Worm (Caenorhabditis elegans) whole organism, L1 larva: ENCODE data around the gene dpy-4.

ENCODE experiments used
- Y116A8C.19 ChIP-seq: sonication (generic microtip); optimal IDR thresholded peaks from 2 replicates; lab custom pipeline; 2016; ENCODE audit warnings: missing compliant biosample characterization, missing genetic modification characterization, borderline replicate concordance
- ceh-8 ChIP-seq: fragments of 200-800 bp; sonication (Bioruptor generic); optimal IDR thresholded peaks from 2 replicates; lab custom pipeline; 2018; ENCODE audit warnings: mild to moderate bottlenecking, missing genetic modification characterization, moderate library complexity, missing compliant biosample characterization
- ceh-82 ChIP-seq, 3 experiments: fragments of 150-350 bp in 1 of 3; sonication (generic microtip) in 2 of 3; optimal IDR thresholded peaks; 2 replicates each; lab custom pipeline; 2014 to 2017; ENCODE audit warnings: missing biosample characterization in 3 of 3, missing genetic modification characterization in 3 of 3
- ceh-88 ChIP-seq: fragments of 200-800 bp; sonication (Bioruptor generic); IDR thresholded peaks from 2 replicates; pipeline ENCODE4 v1.3.6; 2022; ENCODE audit warnings: missing genetic modification characterization, missing compliant biosample characterization
- ces-1 ChIP-seq: fragments of 150-350 bp; optimal IDR thresholded peaks from 2 replicates; lab custom pipeline; 2014; ENCODE audit warnings: missing biosample characterization, missing genetic modification reagents, missing genetic modification characterization
- dpl-1 ChIP-seq, 3 experiments: fragments of 150-350 bp in 2 of 3; sonication (generic microtip) in 1 of 3; optimal IDR thresholded peaks; 2 replicates each; lab custom pipeline; 2014 to 2017; ENCODE audit warnings: missing biosample characterization in 3 of 3, missing genetic modification characterization in 3 of 3, missing genetic modification reagents in 3 of 3
- efl-1 ChIP-seq, 4 experiments: fragments of 150-350 bp; optimal IDR thresholded peaks in 3 of 4; peaks in 1 of 4; 1 replicate in 1 of 4; 2 replicates in 3 of 4; lab custom pipeline; 2014; ENCODE audit warnings: missing biosample characterization in 2 of 4, missing genetic modification characterization in 2 of 4, missing genetic modification reagents in 2 of 4
- efl-3 ChIP-seq: fragments of 200-800 bp; sonication (Bioruptor generic); optimal IDR thresholded peaks from 2 replicates; lab custom pipeline; 2018; ENCODE audit warnings: mild to moderate bottlenecking, missing genetic modification characterization, missing compliant biosample characterization
- elt-2 ChIP-seq: sonication (generic microtip); optimal IDR thresholded peaks from 2 replicates; lab custom pipeline; 2016; ENCODE audit warnings: missing genetic modification characterization, mild to moderate bottlenecking, inconsistent platforms, missing compliant biosample characterization, missing genetic modification reagents
- elt-3 ChIP-seq, 6 experiments: fragments of 150-350 bp in 1 of 6; sonication (generic microtip); optimal IDR thresholded peaks; 2 replicates each; lab custom pipeline; 2017 to 2018; ENCODE audit warnings: missing biosample characterization in 6 of 6, missing genetic modification characterization in 6 of 6, inconsistent platforms in 1 of 6
- fkh-4 ChIP-seq: sonication (generic microtip); optimal IDR thresholded peaks from 2 replicates; lab custom pipeline; 2016; ENCODE audit warnings: missing compliant biosample characterization, missing genetic modification characterization, borderline replicate concordance
- fkh-8 ChIP-seq: sonication (generic microtip); optimal IDR thresholded peaks from 2 replicates; lab custom pipeline; 2016; ENCODE audit warnings: mild to moderate bottlenecking, missing genetic modification characterization, missing compliant biosample characterization
- fos-1 ChIP-seq: fragments of 150-350 bp; optimal IDR thresholded peaks from 2 replicates; lab custom pipeline; 2014; ENCODE audit warnings: missing biosample characterization, missing genetic modification characterization
- grh-1 ChIP-seq: fragments of 200-800 bp; sonication (Bioruptor generic); IDR thresholded peaks from 2 replicates; pipeline ENCODE4 v1.3.6; 2022; ENCODE audit warnings: missing genetic modification reagents, missing genetic modification characterization, missing compliant biosample characterization
- hlh-17 ChIP-seq: fragments of 200-800 bp; sonication (Bioruptor generic); optimal IDR thresholded peaks from 2 replicates; lab custom pipeline; 2018; ENCODE audit warnings: missing genetic modification characterization, mild to moderate bottlenecking, missing compliant biosample characterization, moderate library complexity, borderline replicate concordance
- hlh-4 ChIP-seq: sonication (generic microtip); optimal IDR thresholded peaks from 2 replicates; lab custom pipeline; 2016; ENCODE audit warnings: mild to moderate bottlenecking, missing genetic modification characterization, missing compliant biosample characterization
- hpl-2 ChIP-seq: fragments of 150-350 bp; optimal IDR thresholded peaks from 2 replicates; lab custom pipeline; 2014; ENCODE audit warnings: missing biosample characterization, missing genetic modification reagents, missing genetic modification characterization
- isw-1 ChIP-seq: fragments of 200-800 bp; sonication (Bioruptor generic); IDR thresholded peaks from 2 replicates; pipeline ENCODE4 v1.3.6; 2022; ENCODE audit warnings: missing genetic modification characterization, missing compliant biosample characterization
- lin-15B ChIP-seq: fragments of 150-350 bp; sonication (generic microtip); optimal IDR thresholded peaks from 3 replicates; lab custom pipeline; 2014; ENCODE audit warnings: missing biosample characterization, missing genetic modification characterization
- lsy-2 ChIP-seq, 2 experiments: fragments of 150-350 bp; optimal IDR thresholded peaks; 2 replicates each; lab custom pipeline; 2014; ENCODE audit warnings: missing biosample characterization in 2 of 2, missing genetic modification characterization in 2 of 2
- nhr-11 ChIP-seq: fragments of 150-350 bp; optimal IDR thresholded peaks from 2 replicates; lab custom pipeline; 2014; ENCODE audit warnings: missing biosample characterization, missing genetic modification characterization
- nhr-12 ChIP-seq: sonication (generic microtip); optimal IDR thresholded peaks from 2 replicates; lab custom pipeline; 2017; ENCODE audit warnings: missing biosample characterization, missing genetic modification characterization
- nhr-19 ChIP-seq: fragments of 200-800 bp; sonication (Bioruptor generic); conservative IDR thresholded peaks from 2 replicates; pipeline ENCODE4 v1.3.6; 2022; ENCODE audit warnings: missing genetic modification characterization, missing compliant biosample characterization
- nhr-28 ChIP-seq: fragments of 150-350 bp; optimal IDR thresholded peaks from 2 replicates; lab custom pipeline; 2014; ENCODE audit warnings: missing biosample characterization, missing genetic modification characterization
- pax-3 ChIP-seq: fragments of 200-800 bp; sonication (Bioruptor generic); optimal IDR thresholded peaks from 2 replicates; lab custom pipeline; 2018; ENCODE audit warnings: mild to moderate bottlenecking, missing genetic modification characterization, moderate library complexity, missing compliant biosample characterization
- pqm-1 ChIP-seq: sonication (generic microtip); optimal IDR thresholded peaks from 3 replicates; lab custom pipeline; 2017; ENCODE audit warnings: missing biosample characterization, missing genetic modification characterization
- rnt-1 ChIP-seq: sonication (generic microtip); optimal IDR thresholded peaks from 2 replicates; lab custom pipeline; 2016; ENCODE audit warnings: mild to moderate bottlenecking, missing genetic modification characterization, moderate library complexity, missing compliant biosample characterization
- sptf-1 ChIP-seq: fragments of 150-350 bp; optimal IDR thresholded peaks from 2 replicates; lab custom pipeline; 2014; ENCODE audit warnings: missing biosample characterization, missing genetic modification characterization
- sup-37 ChIP-seq: fragments of 200-800 bp; sonication (Bioruptor generic); optimal IDR thresholded peaks from 2 replicates; lab custom pipeline; 2018; ENCODE audit warnings: mild to moderate bottlenecking, missing genetic modification characterization, missing compliant biosample characterization
- tbx-2 ChIP-seq: sonication (generic microtip); optimal IDR thresholded peaks from 2 replicates; lab custom pipeline; 2016; ENCODE audit warnings: missing genetic modification characterization, missing compliant biosample characterization
- tlp-1 ChIP-seq: fragments of 150-350 bp; optimal IDR thresholded peaks from 2 replicates; lab custom pipeline; 2014; ENCODE audit warnings: missing biosample characterization, missing genetic modification characterization
- unc-30 ChIP-seq: sonication (generic microtip); optimal IDR thresholded peaks from 2 replicates; lab custom pipeline; 2017; ENCODE audit warnings: missing biosample characterization, missing genetic modification characterization
- unc-98 ChIP-seq: fragments of 200-800 bp; sonication (Bioruptor generic); IDR thresholded peaks from 2 replicates; pipeline ENCODE4 v1.3.6; 2022; ENCODE audit warnings: missing genetic modification characterization, missing compliant biosample characterization
- xbp-1 ChIP-seq: sonication (generic microtip); optimal IDR thresholded peaks from 2 replicates; lab custom pipeline; 2016; ENCODE audit warnings: missing genetic modification characterization, missing compliant biosample characterization
- zag-1 ChIP-seq: fragments of 150-350 bp; optimal IDR thresholded peaks from 2 replicates; lab custom pipeline; 2014; ENCODE audit warnings: missing biosample characterization, missing genetic modification characterization
- ztf-4 ChIP-seq: fragments of 150-350 bp; optimal IDR thresholded peaks from 2 replicates; lab custom pipeline; 2014; ENCODE audit warnings: missing biosample characterization, missing genetic modification characterization

dpy-4 gene

ce11 chrIV:14954842-14955241 lies 31.7 kb downstream of the dpy-4 start:
- TF ChIP-seq sup-37 (GFP tag; lab: Kevin White, UChicago) (no peak), efl-1 (optimal IDR thresholded peaks at IDR 0.05; lab: Kevin White, UChicago) (peak in 1 of 2 experiments; percentile 40), efl-1 (GFP tag; optimal IDR thresholded peaks at IDR 0.05 in 1 of 2; lab: Kevin White, UChicago) (peak in 1 of 2 experiments; percentile 5), ces-1 (GFP tag; lab: Kevin White, UChicago) (no peak), dpl-1 (GFP tag; optimal IDR thresholded peaks at IDR 0.05; lab: Kevin White, UChicago) (peak in 2 of 3 experiments; percentile 17 to 26), lsy-2 (tag; optimal IDR thresholded peaks at IDR 0.05; lab: Kevin White, UChicago) (peak in 1 of 2 experiments; percentile 43)

ce11 chrIV:14953802-14954201 lies 32.8 kb downstream of the dpy-4 start:
- no peak for TF ChIP-seq fkh-4 (tag; lab: Kevin White, UChicago)
- TF ChIP-seq fos-1 (tag; lab: Kevin White, UChicago): no peak
- no peak for TF ChIP-seq hlh-4 (tag; lab: Kevin White, UChicago)
- no peak for TF ChIP-seq nhr-19 (GFP tag; lab: Robert Waterston, UW)
- no peak for TF ChIP-seq tbx-2 (tag; lab: Kevin White, UChicago)
- no peak for TF ChIP-seq sptf-1 (tag; lab: Kevin White, UChicago)
- TF ChIP-seq grh-1 (GFP tag; lab: Robert Waterston, UW): no peak
- no peak for TF ChIP-seq elt-2 (tag; lab: Kevin White, UChicago)
- no peak for TF ChIP-seq hpl-2 (GFP tag; lab: Kevin White, UChicago)

DNA sequence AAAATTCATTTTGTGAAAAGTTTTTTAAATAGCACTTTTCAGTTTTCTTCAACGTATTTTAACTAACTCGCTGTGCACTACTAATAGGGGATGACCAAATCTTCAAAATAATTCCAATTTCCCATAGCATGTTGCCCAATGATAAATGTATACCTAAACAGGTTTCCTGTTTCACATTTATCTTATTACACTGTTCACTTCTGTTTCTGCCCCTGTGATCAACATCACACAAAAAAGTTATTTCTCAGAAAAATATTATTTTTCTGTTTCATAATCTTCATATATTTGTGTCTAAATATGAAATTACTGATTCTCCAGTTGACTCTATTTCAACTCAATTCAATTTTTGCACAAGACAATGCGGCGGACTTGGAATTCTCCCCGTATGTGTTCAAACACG lies 36.1 kb downstream of the dpy-4 start, which contains the start of gene Y41E3.22:
Y41E3.22 (plus strand) TSS at position 243 of the 400 bp plus-strand sequence.
- TF ChIP-seq pqm-1 (no peak), pax-3 (tag; lab: Kevin White, UChicago) (no peak), sptf-1 (tag; lab: Kevin White, UChicago) (no peak), unc-30 (tag; lab: Kevin White, UChicago) (no peak), fkh-8 (no peak), ceh-88 (GFP tag; lab: Robert Waterston, UW) (no peak), lin-15B (tag; lab: Kevin White, UChicago) (no peak), ceh-82 (tag; optimal IDR thresholded peaks at IDR 0.05; lab: Kevin White, UChicago) (no peak), nhr-11 (tag; lab: Kevin White, UChicago) (no peak), tlp-1 (tag; lab: Kevin White, UChicago) (no peak)

- no peak for TF ChIP-seq rnt-1 (tag; lab: Kevin White, UChicago)
- TF ChIP-seq efl-1 (optimal IDR thresholded peaks at IDR 0.05; lab: Kevin White, UChicago): no peak
- TF ChIP-seq efl-1 (GFP tag; optimal IDR thresholded peaks at IDR 0.05 in 1 of 2; lab: Kevin White, UChicago): peak in 1 of 2 experiments; percentile 47
- TF ChIP-seq, all 84 proteins: peak for 1
These were observed 37.5 kb downstream of the dpy-4 start for ce11 chrIV:14949048-14949447.

ce11 chrIV:14944234-14944633 lies 42.4 kb downstream of the dpy-4 start, which contains the start of gene Y57G11C.48:
Gene Y57G11C.48 (minus strand): TSS chrIV:14944334.
- TF ChIP-seq Y116A8C.19 (tag; lab: Kevin White, UChicago): no peak
- no peak for TF ChIP-seq elt-2 (tag; lab: Kevin White, UChicago)
- no peak for TF ChIP-seq unc-98
- TF ChIP-seq ceh-8 (GFP tag; lab: Kevin White, UChicago): no peak
- TF ChIP-seq zag-1 (tag; lab: Kevin White, UChicago): no peak
- no peak for TF ChIP-seq fos-1 (tag; lab: Kevin White, UChicago)
- TF ChIP-seq tlp-1 (tag; lab: Kevin White, UChicago): no peak
- TF ChIP-seq unc-30 (tag; lab: Kevin White, UChicago): no peak
- no peak for TF ChIP-seq efl-3
- TF ChIP-seq elt-3 (tag; optimal IDR thresholded peaks at IDR 0.05; lab: Kevin White, UChicago): no peak
- TF ChIP-seq hlh-17: no peak
- TF ChIP-seq ztf-4 (tag; lab: Kevin White, UChicago): no peak
- no peak for TF ChIP-seq xbp-1
- no peak for TF ChIP-seq nhr-12 (tag; lab: Kevin White, UChicago)
- TF ChIP-seq nhr-28 (tag; lab: Kevin White, UChicago): no peak
- no peak for TF ChIP-seq isw-1 (GFP tag; lab: Robert Waterston, UW)
- TF ChIP-seq, all 84 proteins: peak for 0
